Fruit fly (Drosophila melanogaster) S2 (cell line): ENCODE data around the gene CG5334.

Source experiments
- CG8478 ChIP-seq: fragments of >200 bp; optimal IDR thresholded peaks from 2 replicates; lab custom pipeline; 2018
- CTCF ChIP-seq, 2 experiments: fragments of >200 bp; optimal IDR thresholded peaks; 2 replicates each; lab custom pipeline; 2018

Gene CG5334

dm6 chrX:14775008-14775407, at the start of gene CG5334:
CG5334 (plus strand) TSS chrX:14775308.
- TF ChIP-seq CTCF (optimal IDR thresholded peaks at IDR 0.05; lab: Kevin White, UChicago) (no peak), CG8478 (no peak)

- no peak for TF ChIP-seq CTCF (optimal IDR thresholded peaks at IDR 0.05; lab: Kevin White, UChicago)
- TF ChIP-seq CG8478 = no peak
These were observed 47.5 kb upstream of the CG5334 start for dm6 chrX:14727580-14727979.

- TF ChIP-seq CTCF (optimal IDR thresholded peaks at IDR 0.05; lab: Kevin White, UChicago) (no peak), CG8478 (no peak)
These were observed 36.7 kb upstream of the CG5334 start for dm6 chrX:14738420-14738819.

- TF ChIP-seq CG8478 = no peak
These were observed 31.3 kb upstream of the CG5334 start for dm6 chrX:14743819-14744218.

dm6 chrX:14749086-14749874, 25.8 kb upstream of the CG5334 start, which contains the start of gene NetB:
NetB (minus strand) TSS chrX:14749376.
- no peak for TF ChIP-seq CTCF (optimal IDR thresholded peaks at IDR 0.05; lab: Kevin White, UChicago)
- TF ChIP-seq CG8478 = no peak

dm6 chrX:14750448-14750847, 24.7 kb upstream of the CG5334 start:
- TF ChIP-seq CG8478 (no peak), CTCF (optimal IDR thresholded peaks at IDR 0.05; lab: Kevin White, UChicago) (no peak)

dm6 chrX:14751162-14751561, 23.9 kb upstream of the CG5334 start:
- TF ChIP-seq CTCF (optimal IDR thresholded peaks at IDR 0.05; lab: Kevin White, UChicago) (no peak), CG8478 (no peak)

dm6 chrX:14765024-14765423, 10.1 kb upstream of the CG5334 start:
- TF ChIP-seq CTCF (optimal IDR thresholded peaks at IDR 0.05; lab: Kevin White, UChicago) (no peak), CG8478 (no peak)

dm6 chrX:14765737-14766253, 9.3 kb upstream of the CG5334 start, which contains the start of gene CG15890:
CG15890 (minus strand) TSS chrX:14765787.
- TF ChIP-seq CTCF (optimal IDR thresholded peaks at IDR 0.05; lab: Kevin White, UChicago) (no peak), CG8478 (no peak)

- no peak for TF ChIP-seq CTCF (optimal IDR thresholded peaks at IDR 0.05; lab: Kevin White, UChicago)
- no peak for TF ChIP-seq CG8478
These were observed 1.4 kb downstream of the CG5334 start, which contains the start of gene CG5347 for dm6 chrX:14776474-14776873. CG5347 (plus strand) TSS chrX:14776774.

dm6 chrX:14784002-14784568, 9.0 kb downstream of the CG5334 start, which contains the start of gene Ag5r2:
Ag5r2 (minus strand) TSS chrX:14784052.
- TF ChIP-seq CTCF (optimal IDR thresholded peaks at IDR 0.05; lab: Kevin White, UChicago) = no peak
- TF ChIP-seq CG8478 = no peak

- TF ChIP-seq CTCF (optimal IDR thresholded peaks at IDR 0.05; lab: Kevin White, UChicago) = no peak
- no peak for TF ChIP-seq CG8478
These were observed 11.3 kb downstream of the CG5334 start, which contains the start of gene Ag5r for dm6 chrX:14786451-14786850. Ag5r (minus strand) TSS chrX:14786551.

dm6 chrX:14802611-14803110, 27.6 kb downstream of the CG5334 start:
- TF ChIP-seq CTCF (optimal IDR thresholded peaks at IDR 0.05; lab: Kevin White, UChicago) = no peak
- no peak for TF ChIP-seq CG8478

dm6 chrX:14805646-14806045, 30.5 kb downstream of the CG5334 start:
- TF ChIP-seq CTCF (optimal IDR thresholded peaks at IDR 0.05; lab: Kevin White, UChicago) (no peak), CG8478 (no peak)

dm6 chrX:14810433-14810832, 35.3 kb downstream of the CG5334 start:
- TF ChIP-seq CG8478 (no peak), CTCF (optimal IDR thresholded peaks at IDR 0.05; lab: Kevin White, UChicago) (no peak)

- no peak for TF ChIP-seq CTCF (optimal IDR thresholded peaks at IDR 0.05; lab: Kevin White, UChicago)
- TF ChIP-seq CG8478 = no peak
These were observed 37.1 kb downstream of the CG5334 start for dm6 chrX:14812239-14812638.
